Fruit fly (Drosophila melanogaster) whole organism, embryonic: ENCODE results near the gene mrva.

ENCODE experiments used
- BEAF-32 ChIP-seq: fragments of 200-800 bp; sonication (Bioruptor generic); optimal IDR thresholded peaks from 3 replicates; lab custom pipeline; 2017; ENCODE audit warnings: missing biosample characterization, missing genetic modification characterization, mild to moderate bottlenecking, moderate library complexity, missing genetic modification reagents
- CG10267 ChIP-seq: fragments of 200-800 bp; sonication (Bioruptor generic); optimal IDR thresholded peaks from 2 replicates; lab custom pipeline; 2018; ENCODE audit warnings: missing biosample characterization, mild to moderate bottlenecking, missing genetic modification characterization, moderate library complexity
- CG11085 ChIP-seq: fragments of 200-800 bp; sonication (Bioruptor generic); IDR thresholded peaks from 2 replicates; pipeline ENCODE4 v1.3.6; 2022; ENCODE audit warnings: missing biosample characterization, missing genetic modification characterization
- CG11247 ChIP-seq: fragments of 200-800 bp; sonication (Bioruptor generic); IDR thresholded peaks from 2 replicates; pipeline ENCODE4 v1.3.6; 2022; ENCODE audit warnings: missing biosample characterization, missing genetic modification characterization
- CG11504 ChIP-seq: fragments of 200-800 bp; sonication (Bioruptor generic); optimal IDR thresholded peaks from 3 replicates; lab custom pipeline; 2019; ENCODE audit warnings: missing biosample characterization, mild to moderate bottlenecking, missing genetic modification characterization, moderate library complexity
- CG12071 ChIP-seq: fragments of 200-800 bp; sonication (Bioruptor generic); optimal IDR thresholded peaks from 3 replicates; lab custom pipeline; 2018; ENCODE audit warnings: missing biosample characterization, mild to moderate bottlenecking, missing genetic modification characterization
- CG12659 ChIP-seq: fragments of 200-800 bp; sonication (Bioruptor generic); optimal IDR thresholded peaks from 3 replicates; lab custom pipeline; 2017; ENCODE audit warnings: mild to moderate bottlenecking, missing biosample characterization, missing genetic modification reagents, missing genetic modification characterization
- CG12769 ChIP-seq: fragments of 200-800 bp; sonication (Bioruptor generic); optimal IDR thresholded peaks from 2 replicates; lab custom pipeline; 2019; ENCODE audit warnings: missing biosample characterization, mild to moderate bottlenecking, missing genetic modification characterization, moderate library complexity
- CG13287 ChIP-seq: fragments of 200-800 bp; sonication (Bioruptor generic); IDR thresholded peaks from 2 replicates; pipeline ENCODE4 v1.3.6; 2022; ENCODE audit warnings: missing biosample characterization, missing genetic modification characterization; ENCODE audit not compliant: partially characterized antibody
- CG13624 ChIP-seq: fragments of 200-800 bp; sonication (Bioruptor generic); optimal IDR thresholded peaks from 2 replicates; lab custom pipeline; 2016; ENCODE audit warnings: missing biosample characterization, missing genetic modification characterization
- CG14710 ChIP-seq: fragments of 200-800 bp; sonication (Bioruptor generic); optimal IDR thresholded peaks from 3 replicates; lab custom pipeline; 2019; ENCODE audit warnings: missing biosample characterization, mild to moderate bottlenecking, missing genetic modification characterization, moderate library complexity
- CG16813 ChIP-seq: fragments of 200-800 bp; sonication (Bioruptor generic); IDR thresholded peaks from 3 replicates; pipeline ENCODE4 v1.3.6; 2022; ENCODE audit warnings: missing biosample characterization, missing genetic modification characterization; ENCODE audit not compliant: partially characterized antibody
- CG16863 ChIP-seq: fragments of 200-800 bp; sonication (Bioruptor generic); optimal IDR thresholded peaks from 3 replicates; lab custom pipeline; 2016; ENCODE audit warnings: missing biosample characterization, missing genetic modification characterization
- CG1832 ChIP-seq: fragments of 200-800 bp; sonication (Bioruptor generic); optimal IDR thresholded peaks from 2 replicates; lab custom pipeline; 2017; ENCODE audit warnings: missing biosample characterization, mild to moderate bottlenecking, missing genetic modification characterization, inconsistent platforms
- CG2875 ChIP-seq: fragments of 200-800 bp; sonication (Bioruptor generic); optimal IDR thresholded peaks from 2 replicates; lab custom pipeline; 2017; ENCODE audit warnings: missing biosample characterization, mild to moderate bottlenecking, missing genetic modification characterization, missing genetic modification reagents
- CG4617 ChIP-seq: fragments of 200-800 bp; sonication (Bioruptor generic); optimal IDR thresholded peaks from 3 replicates; lab custom pipeline; 2016; ENCODE audit warnings: missing biosample characterization, missing genetic modification characterization, borderline replicate concordance
- CG8089 ChIP-seq: fragments of 200-800 bp; sonication (Bioruptor generic); optimal IDR thresholded peaks from 3 replicates; lab custom pipeline; 2016; ENCODE audit warnings: missing biosample characterization, missing genetic modification characterization
- CG8290 ChIP-seq, 3 experiments: fragments of 200-800 bp; sonication (Bioruptor generic); optimal IDR thresholded peaks; 2 replicates each; lab custom pipeline; 2016 to 2019; ENCODE audit warnings: missing biosample characterization in 3 of 3, missing genetic modification characterization in 3 of 3, mild to moderate bottlenecking in 2 of 3, moderate library complexity in 1 of 3
- D ChIP-seq, 2 experiments: fragments of 200-800 bp in 1 of 2; fragments of >200 bp in 1 of 2; sonication (Bioruptor generic) in 1 of 2; optimal IDR thresholded peaks; 2 replicates in 1 of 2; 3 replicates in 1 of 2; lab custom pipeline; 2017; ENCODE audit warnings: mild to moderate bottlenecking in 1 of 2, missing biosample characterization in 1 of 2, missing genetic modification characterization in 1 of 2, missing genetic modification reagents in 1 of 2
- Dad ChIP-seq: fragments of 200-800 bp; sonication (Bioruptor generic); optimal IDR thresholded peaks from 3 replicates; lab custom pipeline; 2016; ENCODE audit warnings: missing biosample characterization, missing genetic modification characterization
- Doc3 ChIP-seq: fragments of 200-800 bp; sonication (Bioruptor generic); IDR thresholded peaks from 3 replicates; pipeline ENCODE4 v1.3.6; 2022; ENCODE audit warnings: missing biosample characterization, missing genetic modification characterization; ENCODE audit not compliant: partially characterized antibody
- GATAe ChIP-seq: fragments of 200-800 bp; sonication (Bioruptor generic); conservative IDR thresholded peaks from 2 replicates; pipeline ENCODE4 v1.3.6; 2022; ENCODE audit warnings: missing biosample characterization, missing genetic modification characterization
- HLH54F ChIP-seq: fragments of 200-800 bp; sonication (Bioruptor generic); optimal IDR thresholded peaks from 3 replicates; lab custom pipeline; 2016; ENCODE audit warnings: missing biosample characterization, missing genetic modification characterization
- Hr3 ChIP-seq: fragments of 200-800 bp; sonication (Bioruptor generic); optimal IDR thresholded peaks from 3 replicates; lab custom pipeline; 2016; ENCODE audit warnings: missing biosample characterization, missing genetic modification characterization
- Hr51 ChIP-seq, 2 experiments: fragments of 200-800 bp; sonication (Bioruptor generic); optimal IDR thresholded peaks; 2 replicates in 1 of 2; 3 replicates in 1 of 2; lab custom pipeline; 2016 to 2018; ENCODE audit warnings: missing biosample characterization in 2 of 2, missing genetic modification characterization in 2 of 2, mild to moderate bottlenecking in 1 of 2, moderate library complexity in 1 of 2
- Mrtf ChIP-seq: fragments of 200-800 bp; sonication (Bioruptor generic); IDR thresholded peaks from 3 replicates; pipeline ENCODE4 v1.3.6; 2022; ENCODE audit warnings: missing biosample characterization, missing genetic modification characterization
- Nf-YB ChIP-seq: fragments of 200-800 bp; sonication (Bioruptor generic); optimal IDR thresholded peaks from 3 replicates; lab custom pipeline; 2019; ENCODE audit warnings: missing biosample characterization, mild to moderate bottlenecking, missing genetic modification characterization, moderate library complexity
- Nf-YC ChIP-seq: fragments of 200-800 bp; optimal IDR thresholded peaks from 3 replicates; lab custom pipeline; 2019; ENCODE audit warnings: missing biosample characterization, mild to moderate bottlenecking, missing genetic modification characterization, moderate library complexity
- Stat92E ChIP-seq, 3 experiments: fragments of >200 bp in 2 of 3; fragments of 200-800 bp in 1 of 3; sonication (Bioruptor generic) in 1 of 3; optimal IDR thresholded peaks; 2 replicates each; lab custom pipeline; 2017 to 2019; ENCODE audit warnings: missing biosample characterization in 3 of 3, missing genetic modification characterization in 3 of 3, mild to moderate bottlenecking in 1 of 3, moderate library complexity in 1 of 3
- amos ChIP-seq: fragments of 200-800 bp; sonication (Bioruptor generic); IDR thresholded peaks from 2 replicates; pipeline ENCODE4 v1.3.6; 2022; ENCODE audit warnings: missing biosample characterization, missing genetic modification characterization; ENCODE audit not compliant: partially characterized antibody
- dmrt11E ChIP-seq: fragments of 200-800 bp; sonication (Bioruptor generic); optimal IDR thresholded peaks from 3 replicates; lab custom pipeline; 2018; ENCODE audit warnings: missing biosample characterization, mild to moderate bottlenecking, missing genetic modification characterization, moderate library complexity
- exex ChIP-seq: fragments of 200-800 bp; sonication (Bioruptor generic); optimal IDR thresholded peaks from 4 replicates; lab custom pipeline; 2018; ENCODE audit warnings: missing biosample characterization, mild to moderate bottlenecking, missing genetic modification characterization, moderate library complexity
- ftz-f1 ChIP-seq: fragments of 200-800 bp; sonication (Bioruptor generic); optimal IDR thresholded peaks from 2 replicates; lab custom pipeline; 2016; ENCODE audit warnings: missing biosample characterization, missing genetic modification characterization
- gce ChIP-seq: fragments of 200-800 bp; sonication (Bioruptor generic); IDR thresholded peaks from 3 replicates; pipeline ENCODE4 v1.3.6; 2022; ENCODE audit warnings: missing biosample characterization, missing genetic modification characterization
- gcm ChIP-seq: fragments of 200-800 bp; sonication (Bioruptor generic); optimal IDR thresholded peaks from 2 replicates; lab custom pipeline; 2019; ENCODE audit warnings: missing biosample characterization, mild to moderate bottlenecking, missing genetic modification characterization, moderate library complexity
- gsb-n ChIP-seq: fragments of 200-800 bp; sonication (Bioruptor generic); optimal IDR thresholded peaks from 3 replicates; lab custom pipeline; 2018; ENCODE audit warnings: missing biosample characterization, mild to moderate bottlenecking, missing genetic modification characterization
- ham ChIP-seq: fragments of 200-800 bp; sonication (Bioruptor generic); IDR thresholded peaks from 2 replicates; pipeline ENCODE4 v1.3.6; 2022; ENCODE audit warnings: missing biosample characterization, missing genetic modification characterization
- hb ChIP-seq: fragments of 200-800 bp; sonication (Bioruptor generic); IDR thresholded peaks from 3 replicates; pipeline ENCODE4 v1.3.6; 2022; ENCODE audit warnings: missing biosample characterization, missing genetic modification characterization; ENCODE audit not compliant: partially characterized antibody
- insv ChIP-seq, 2 experiments: fragments of 200-800 bp; sonication (Bioruptor generic); optimal IDR thresholded peaks; 3 replicates each; lab custom pipeline; 2016 to 2018; ENCODE audit warnings: missing biosample characterization in 2 of 2, missing genetic modification characterization in 2 of 2
- nom ChIP-seq: fragments of 200-800 bp; sonication (Bioruptor generic); optimal IDR thresholded peaks from 2 replicates; lab custom pipeline; 2017; ENCODE audit warnings: missing biosample characterization, missing genetic modification characterization, mild to moderate bottlenecking, moderate library complexity, missing genetic modification reagents
- org-1 ChIP-seq: fragments of 200-800 bp; sonication (Bioruptor generic); optimal IDR thresholded peaks from 2 replicates; lab custom pipeline; 2017; ENCODE audit warnings: missing biosample characterization, missing genetic modification characterization
- pros ChIP-seq: fragments of 200-800 bp; sonication (Bioruptor generic); optimal IDR thresholded peaks from 3 replicates; lab custom pipeline; 2019; ENCODE audit warnings: missing biosample characterization, mild to moderate bottlenecking, missing genetic modification characterization, moderate library complexity
- sc ChIP-seq, 3 experiments: fragments of >200 bp in 2 of 3; fragments of 200-800 bp in 1 of 3; sonication (Bioruptor generic) in 1 of 3; optimal IDR thresholded peaks; 2 replicates in 2 of 3; 3 replicates in 1 of 3; lab custom pipeline; 2017; ENCODE audit warnings: mild to moderate bottlenecking in 1 of 3, missing biosample characterization in 1 of 3, missing genetic modification characterization in 1 of 3, missing genetic modification reagents in 1 of 3
- stwl ChIP-seq: fragments of 200-800 bp; sonication (Bioruptor generic); optimal IDR thresholded peaks from 3 replicates; lab custom pipeline; 2018; ENCODE audit warnings: missing biosample characterization, mild to moderate bottlenecking, missing genetic modification characterization, moderate library complexity
- sug ChIP-seq: fragments of 200-800 bp; optimal IDR thresholded peaks from 2 replicates; lab custom pipeline; 2019; ENCODE audit warnings: missing biosample characterization, mild to moderate bottlenecking, missing genetic modification characterization, moderate library complexity
- wor ChIP-seq: fragments of 200-800 bp; sonication (Bioruptor generic); IDR thresholded peaks from 2 replicates; pipeline ENCODE4 v1.3.6; 2022; ENCODE audit warnings: missing biosample characterization, missing genetic modification characterization
- zen ChIP-seq: fragments of 200-800 bp; sonication (Bioruptor generic); optimal IDR thresholded peaks from 3 replicates; lab custom pipeline; 2018; ENCODE audit warnings: missing biosample characterization, mild to moderate bottlenecking, missing genetic modification characterization, moderate library complexity

mrva gene

DNA sequence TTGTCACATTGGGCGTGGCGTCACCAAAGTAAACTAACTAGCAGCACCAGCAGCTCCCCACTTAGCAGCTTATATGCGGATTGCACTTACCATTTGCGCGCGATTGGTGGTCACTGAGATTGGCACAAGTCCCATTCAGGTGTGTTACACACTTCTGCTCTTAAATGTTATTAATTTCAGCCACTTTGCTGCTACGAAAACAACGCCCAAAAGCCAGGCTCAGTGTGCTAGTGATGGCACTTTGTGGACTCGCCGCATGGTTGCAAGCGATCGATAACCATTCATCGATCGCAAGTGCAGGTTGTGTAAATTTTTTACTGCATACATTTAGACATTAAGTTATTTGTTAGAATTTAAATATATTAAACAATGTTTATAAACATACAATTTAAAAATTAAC is 6.3 kb upstream of the mrva start, which contains the start of the genes wrm1 and wrm2 (continued):
- TF ChIP-seq Stat92E (GFP tag; optimal IDR thresholded peaks at IDR 0.05; lab: Kevin White, UChicago): peak in 1 of 3 experiments; percentile 73
- peak; percentile 74 for TF ChIP-seq BEAF-32 (GFP tag; lab: Kevin White, UChicago)
- peak; percentile 4 for TF ChIP-seq CG12659 (GFP tag; lab: Kevin White, UChicago)
- TF ChIP-seq CG16813 (GFP tag; lab: Robert Waterston, UW): peak; percentile 57; the same call in 2 of the 3 replicates
- peak in 1 of 2 experiments; percentile 15 for TF ChIP-seq Hr51 (GFP tag; optimal IDR thresholded peaks at IDR 0.05; lab: Kevin White, UChicago)
- TF ChIP-seq hb (GFP tag; lab: Robert Waterston, UW): no peak
- TF ChIP-seq Doc3 (GFP tag; lab: Robert Waterston, UW): peak; percentile 57; the same call in 1 of the 3 replicates
- TF ChIP-seq amos: peak; percentile 66
- TF ChIP-seq sug (tag; lab: Kevin White, UChicago): peak; percentile 19
- no peak for TF ChIP-seq CG13624 (GFP tag; lab: Kevin White, UChicago)
- no peak for TF ChIP-seq pros (GFP tag; lab: Kevin White, UChicago)
- no peak for TF ChIP-seq HLH54F (GFP tag; lab: Kevin White, UChicago)
- TF ChIP-seq CG14710 (tag; lab: Kevin White, UChicago): peak; percentile 52
- peak; percentile 62 for TF ChIP-seq CG4617
- TF ChIP-seq CG11504 (tag; lab: Kevin White, UChicago): peak; percentile 98
- TF ChIP-seq Nf-YB (GFP tag; lab: Kevin White, UChicago): peak; percentile 7
- no peak for TF ChIP-seq Hr3 (GFP tag; lab: Kevin White, UChicago)
- TF ChIP-seq dmrt11E: no peak
- no peak for TF ChIP-seq CG11085 (GFP tag; lab: Robert Waterston, UW)
- no peak for TF ChIP-seq Dad (GFP tag; lab: Kevin White, UChicago)
- TF ChIP-seq GATAe (GFP tag; lab: Robert Waterston, UW): no peak
- TF ChIP-seq ham (GFP tag; lab: Robert Waterston, UW): no peak
- no peak for TF ChIP-seq CG11247 (GFP tag; lab: Robert Waterston, UW)
- no peak for TF ChIP-seq CG8089 (GFP tag; lab: Kevin White, UChicago)
- no peak for TF ChIP-seq org-1 (GFP tag; lab: Kevin White, UChicago)
- TF ChIP-seq wor (GFP tag; lab: Robert Waterston, UW): no peak
- TF ChIP-seq CG2875 (GFP tag; lab: Kevin White, UChicago): no peak
- TF ChIP-seq sc (optimal IDR thresholded peaks at IDR 0.05; lab: Kevin White, UChicago): no peak
- TF ChIP-seq sc (GFP tag; optimal IDR thresholded peaks at IDR 0.05; lab: Kevin White, UChicago): no peak
- TF ChIP-seq insv (GFP tag; optimal IDR thresholded peaks at IDR 0.05; lab: Kevin White, UChicago): peak in 1 of 2 experiments; percentile 60
- peak; percentile 6 for TF ChIP-seq zen (tag; lab: Kevin White, UChicago)
- peak; percentile 53 for TF ChIP-seq gcm (GFP tag; lab: Kevin White, UChicago)
- no peak for TF ChIP-seq CG12769 (tag; lab: Kevin White, UChicago)
- no peak for TF ChIP-seq CG12071 (GFP tag; lab: Kevin White, UChicago)
- no peak for TF ChIP-seq CG1832 (GFP tag; lab: Kevin White, UChicago)
- TF ChIP-seq CG16863 (GFP tag; lab: Kevin White, UChicago): no peak
- TF ChIP-seq Mrtf: no peak
- no peak for TF ChIP-seq gce
- TF ChIP-seq Nf-YC (tag; lab: Kevin White, UChicago): peak; percentile 10
- peak; percentile 28 for TF ChIP-seq nom (GFP tag; lab: Kevin White, UChicago)
- TF ChIP-seq CG13287 (GFP tag; lab: Robert Waterston, UW): peak; percentile 76
- peak; percentile 47 for TF ChIP-seq CG10267 (tag; lab: Kevin White, UChicago)
- TF ChIP-seq gsb-n (tag; lab: Kevin White, UChicago): peak; percentile 89
- TF ChIP-seq D (optimal IDR thresholded peaks at IDR 0.05; lab: Kevin White, UChicago): no peak
- TF ChIP-seq D (GFP tag; optimal IDR thresholded peaks at IDR 0.05; lab: Kevin White, UChicago): no peak
- peak; percentile 38 for TF ChIP-seq CG8290 (GFP tag; optimal IDR thresholded peaks at IDR 0.05; lab: Kevin White, UChicago)
- TF ChIP-seq CG8290 (tag; optimal IDR thresholded peaks at IDR 0.05; lab: Kevin White, UChicago): peak in 1 of 2 experiments; percentile 95
- TF ChIP-seq ftz-f1: no peak
- TF ChIP-seq exex (tag; lab: Kevin White, UChicago): no peak
- peak; percentile 76 for TF ChIP-seq stwl (tag; lab: Kevin White, UChicago)
